Fruit fly (Drosophila melanogaster) whole organism, wandering third instar larva: ENCODE results near the gene CG6310.

Experiments
- Abd-B ChIP-seq: fragments of >200 bp; optimal IDR thresholded peaks from 2 replicates; lab custom pipeline; 2017; ENCODE audit warnings: missing biosample characterization, missing genetic modification characterization
- CG32264 ChIP-seq: fragments of 200-800 bp; sonication (Bioruptor generic); optimal IDR thresholded peaks from 2 replicates; lab custom pipeline; 2016; ENCODE audit warnings: missing biosample characterization, missing genetic modification characterization
- CG9705 ChIP-seq: fragments of 200-800 bp; sonication (Bioruptor generic); optimal IDR thresholded peaks from 2 replicates; lab custom pipeline; 2018; ENCODE audit warnings: missing biosample characterization, mild to moderate bottlenecking, missing genetic modification characterization
- CrebA ChIP-seq: fragments of 200-800 bp; sonication (Bioruptor generic); optimal IDR thresholded peaks from 2 replicates; lab custom pipeline; 2016; ENCODE audit warnings: missing biosample characterization, mild to moderate bottlenecking, missing genetic modification characterization, borderline replicate concordance
- Dfd ChIP-seq: fragments of >200 bp; optimal IDR thresholded peaks from 2 replicates; lab custom pipeline; 2017; ENCODE audit warnings: missing biosample characterization, missing genetic modification characterization
- Dif ChIP-seq: fragments of 200-275, 200-300 bp; sonication (Bioruptor generic); optimal IDR thresholded peaks from 2 replicates; lab custom pipeline; 2018; ENCODE audit warnings: missing biosample characterization, missing genetic modification characterization; ENCODE audit not compliant: partially characterized antibody
- GATAd ChIP-seq: sonication (Bioruptor generic); optimal IDR thresholded peaks from 2 replicates; lab custom pipeline; 2016; ENCODE audit warnings: missing biosample characterization, missing genetic modification characterization
- HLH106 ChIP-seq: fragments of 200-800 bp; optimal IDR thresholded peaks from 3 replicates; lab custom pipeline; 2019; ENCODE audit warnings: missing biosample characterization, mild to moderate bottlenecking, missing genetic modification characterization, moderate library complexity
- Hnf4 ChIP-seq: fragments of 200-800 bp; sonication (Bioruptor generic); optimal IDR thresholded peaks from 2 replicates; lab custom pipeline; 2016; ENCODE audit warnings: missing biosample characterization, mild to moderate bottlenecking, missing genetic modification characterization
- Hr78 ChIP-seq: fragments of >200 bp; optimal IDR thresholded peaks from 2 replicates; lab custom pipeline; 2017; ENCODE audit warnings: missing biosample characterization, missing genetic modification characterization
- Hr83 ChIP-seq: fragments of 200-300 bp; sonication (Bioruptor generic); optimal IDR thresholded peaks from 2 replicates; lab custom pipeline; 2016; ENCODE audit warnings: missing biosample characterization, mild to moderate bottlenecking, missing genetic modification characterization, moderate library complexity; ENCODE audit not compliant: poor library complexity, severe bottlenecking
- Jra ChIP-seq: sonication (Bioruptor generic); optimal IDR thresholded peaks from 2 replicates; lab custom pipeline; 2016; ENCODE audit warnings: missing biosample characterization, missing genetic modification characterization
- Mio ChIP-seq: sonication (Bioruptor generic); optimal IDR thresholded peaks from 2 replicates; lab custom pipeline; 2016; ENCODE audit warnings: missing biosample characterization, missing genetic modification characterization
- Myc ChIP-seq: fragments of >200 bp; optimal IDR thresholded peaks from 2 replicates; lab custom pipeline; 2017
- OdsH ChIP-seq: fragments of 200-800 bp; sonication (Bioruptor generic); optimal IDR thresholded peaks from 2 replicates; lab custom pipeline; 2016; ENCODE audit warnings: missing biosample characterization, mild to moderate bottlenecking, missing genetic modification characterization
- Rel ChIP-seq, 2 experiments: fragments of 200-800 bp; sonication (Bioruptor generic) in 1 of 2; optimal IDR thresholded peaks; 2 replicates in 1 of 2; 3 replicates in 1 of 2; lab custom pipeline; 2016 to 2019; ENCODE audit warnings: mild to moderate bottlenecking in 2 of 2, missing biosample characterization in 2 of 2, missing genetic modification characterization in 2 of 2, moderate library complexity in 1 of 2
- Sp1 ChIP-seq: fragments of 200-800 bp; sonication (Bioruptor generic); optimal IDR thresholded peaks from 3 replicates; lab custom pipeline; 2019; ENCODE audit warnings: missing biosample characterization, mild to moderate bottlenecking, missing genetic modification characterization, moderate library complexity
- Vsx2 ChIP-seq: fragments of 200-300, 225-300 bp; sonication (Bioruptor generic); optimal IDR thresholded peaks from 2 replicates; lab custom pipeline; 2018; ENCODE audit warnings: missing biosample characterization, missing genetic modification characterization; ENCODE audit not compliant: partially characterized antibody
- br ChIP-seq: fragments of 200-800 bp; sonication (Bioruptor generic); optimal IDR thresholded peaks from 2 replicates; lab custom pipeline; 2016; ENCODE audit warnings: missing biosample characterization, missing genetic modification characterization
- brk ChIP-seq: fragments of 200-800 bp; sonication (Bioruptor generic); optimal IDR thresholded peaks from 2 replicates; lab custom pipeline; 2016; ENCODE audit warnings: missing biosample characterization, mild to moderate bottlenecking, missing genetic modification characterization
- dl ChIP-seq, 2 experiments: fragments of 175-275, 200-275 bp in 1 of 2; fragments of 200-275 bp in 1 of 2; sonication (Bioruptor generic); optimal IDR thresholded peaks; lab custom pipeline; 2018; ENCODE audit warnings: mild to moderate bottlenecking in 2 of 2, missing biosample characterization in 2 of 2, missing genetic modification characterization in 2 of 2, moderate library complexity in 2 of 2; ENCODE audit not compliant: partially characterized antibody in 2 of 2, insufficient read depth in 1 of 2
- dsf ChIP-seq: sonication (Bioruptor generic); optimal IDR thresholded peaks from 2 replicates; lab custom pipeline; 2016; ENCODE audit warnings: missing biosample characterization, missing genetic modification characterization, borderline replicate concordance
- ey ChIP-seq: fragments of 200-800 bp; sonication (Bioruptor generic); optimal IDR thresholded peaks from 2 replicates; lab custom pipeline; 2016; ENCODE audit warnings: missing biosample characterization, missing genetic modification characterization
- foxo ChIP-seq, 2 experiments: fragments of 200-800 bp; sonication (Bioruptor generic); optimal IDR thresholded peaks; 2 replicates in 1 of 2; 3 replicates in 1 of 2; lab custom pipeline; 2016 to 2017; ENCODE audit warnings: missing biosample characterization in 2 of 2, missing genetic modification characterization in 2 of 2
- fru ChIP-seq: fragments of 200-800 bp; sonication (Bioruptor generic); optimal IDR thresholded peaks from 3 replicates; lab custom pipeline; 2016; ENCODE audit warnings: missing biosample characterization, mild to moderate bottlenecking, missing genetic modification characterization
- h ChIP-seq: fragments of 200-800 bp; sonication (Bioruptor generic); optimal IDR thresholded peaks from 3 replicates; lab custom pipeline; 2016; ENCODE audit warnings: missing biosample characterization, mild to moderate bottlenecking, missing genetic modification characterization
- jim ChIP-seq: fragments of 175-275, 200-325 bp; sonication (Bioruptor generic); optimal IDR thresholded peaks from 2 replicates; lab custom pipeline; 2016; ENCODE audit warnings: missing biosample characterization, mild to moderate bottlenecking, missing genetic modification characterization
- pan ChIP-seq: fragments of >200 bp; optimal IDR thresholded peaks from 2 replicates; lab custom pipeline; 2017
- psq ChIP-seq: fragments of 200-800 bp; sonication (Bioruptor generic); optimal IDR thresholded peaks from 3 replicates; lab custom pipeline; 2017; ENCODE audit warnings: missing biosample characterization, mild to moderate bottlenecking, missing genetic modification characterization, moderate library complexity
- rgr ChIP-seq: fragments of 200-800 bp; sonication (Bioruptor generic); optimal IDR thresholded peaks from 3 replicates; lab custom pipeline; 2016; ENCODE audit warnings: missing biosample characterization, mild to moderate bottlenecking, missing genetic modification characterization
- sage ChIP-seq: fragments of 200-800 bp; sonication (Bioruptor generic); optimal IDR thresholded peaks from 2 replicates; lab custom pipeline; 2016; ENCODE audit warnings: missing biosample characterization, mild to moderate bottlenecking, missing genetic modification characterization
- sv ChIP-seq: fragments of 200-800 bp; sonication (Bioruptor generic); optimal IDR thresholded peaks from 3 replicates; lab custom pipeline; 2016; ENCODE audit warnings: missing biosample characterization, missing genetic modification characterization
- tai ChIP-seq: sonication (Bioruptor generic); optimal IDR thresholded peaks from 2 replicates; lab custom pipeline; 2016; ENCODE audit warnings: missing biosample characterization, missing genetic modification characterization
- usp ChIP-seq: fragments of >200 bp; optimal IDR thresholded peaks from 2 replicates; lab custom pipeline; 2017; ENCODE audit warnings: missing biosample characterization, missing genetic modification characterization
- woc ChIP-seq: sonication (Bioruptor generic); optimal IDR thresholded peaks from 2 replicates; lab custom pipeline; 2016; ENCODE audit warnings: missing biosample characterization, mild to moderate bottlenecking, missing genetic modification characterization

The CG6310 gene

dm6 chr3L:11084557-11085231, 15.0 kb upstream of the CG6310 start:
- peak; percentile 70 for TF ChIP-seq psq (GFP tag; lab: Kevin White, UChicago)
- TF ChIP-seq sv (GFP tag; lab: Kevin White, UChicago): peak; percentile 95
- TF ChIP-seq CG32264 (GFP tag; lab: Kevin White, UChicago): peak; percentile 56
- TF ChIP-seq h: no peak
- peak; percentile 87 for TF ChIP-seq OdsH
- TF ChIP-seq ey (GFP tag; lab: Kevin White, UChicago): peak; percentile 89
- no peak for TF ChIP-seq Hr83 (GFP tag; lab: Kevin White, UChicago)
- peak; percentile 88 for TF ChIP-seq rgr (GFP tag; lab: Kevin White, UChicago)
- TF ChIP-seq woc (GFP tag; lab: Kevin White, UChicago): peak; percentile 49
- no peak for TF ChIP-seq dl (GFP tag; optimal IDR thresholded peaks at IDR 0.05; lab: Kevin White, UChicago; ENCODE audit: insufficient read depth in 1 of 2, partially characterized antibody in 2 of 2)
- no peak for TF ChIP-seq brk (GFP tag; lab: Kevin White, UChicago)
- TF ChIP-seq GATAd (GFP tag; lab: Kevin White, UChicago): no peak
- peak; percentile 51 for TF ChIP-seq sage (GFP tag; lab: Kevin White, UChicago)
- peak; percentile 74 for TF ChIP-seq br (GFP tag; lab: Kevin White, UChicago)

- TF ChIP-seq fru (GFP tag; lab: Kevin White, UChicago): no peak
- peak; percentile 87 for TF ChIP-seq rgr (GFP tag; lab: Kevin White, UChicago)
- TF ChIP-seq psq (GFP tag; lab: Kevin White, UChicago): peak; percentile 60
- TF ChIP-seq Sp1 (GFP tag; lab: Kevin White, UChicago): no peak
These were observed 13.9 kb upstream of the CG6310 start for dm6 chr3L:11083605-11084004.

DNA sequence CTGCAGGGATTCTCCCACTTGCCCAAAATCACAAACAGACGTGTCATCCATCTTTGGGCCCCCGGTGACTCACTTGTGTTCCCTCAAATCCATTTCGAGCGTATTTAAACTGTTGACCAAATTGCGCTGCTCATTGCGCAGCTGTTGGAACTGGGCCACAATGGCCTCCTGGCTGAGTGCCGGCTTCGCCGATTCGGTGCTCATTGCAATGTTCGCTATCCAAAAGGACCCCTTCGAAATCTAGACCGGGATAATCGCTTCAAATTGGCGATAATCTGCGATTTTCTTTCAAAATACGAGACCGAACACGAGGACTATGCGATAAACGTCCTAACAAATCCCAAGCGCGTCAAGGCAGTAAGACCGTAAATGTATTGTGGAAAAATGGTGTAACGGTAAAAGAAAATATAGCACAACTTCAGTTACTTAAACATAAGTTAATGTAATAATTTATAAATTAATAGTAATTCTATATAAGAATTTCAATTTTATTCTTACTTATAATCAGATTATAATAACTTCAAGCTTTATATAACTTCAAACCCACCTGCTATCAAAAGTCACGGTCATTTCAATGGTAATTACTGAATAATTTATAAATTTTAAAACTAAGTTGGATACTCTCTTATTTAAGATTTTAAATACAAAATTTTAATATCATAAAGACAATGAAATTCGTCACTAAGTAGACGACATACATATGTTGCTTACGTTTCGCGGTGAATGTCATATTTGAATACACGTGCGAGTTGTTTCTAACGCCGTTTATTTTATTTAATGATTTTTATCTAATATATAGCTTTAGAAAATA, 4.6 kb upstream of the CG6310 start, which contains the start of the genes Pfdn2 and Noc1:
Pfdn2 (minus strand) TSS at position 346 of the 811 bp plus-strand sequence.
Noc1 (plus strand) TSS at position 727 of the 811 bp plus-strand sequence.
- TF ChIP-seq psq (GFP tag; lab: Kevin White, UChicago) (peak; percentile 54), Myc (lab: Kevin White, UChicago) (peak; percentile 55), sv (GFP tag; lab: Kevin White, UChicago) (peak; percentile 24), dsf (GFP tag; lab: Kevin White, UChicago) (peak; percentile 51), Hr78 (GFP tag; lab: Kevin White, UChicago) (no peak)

DNA sequence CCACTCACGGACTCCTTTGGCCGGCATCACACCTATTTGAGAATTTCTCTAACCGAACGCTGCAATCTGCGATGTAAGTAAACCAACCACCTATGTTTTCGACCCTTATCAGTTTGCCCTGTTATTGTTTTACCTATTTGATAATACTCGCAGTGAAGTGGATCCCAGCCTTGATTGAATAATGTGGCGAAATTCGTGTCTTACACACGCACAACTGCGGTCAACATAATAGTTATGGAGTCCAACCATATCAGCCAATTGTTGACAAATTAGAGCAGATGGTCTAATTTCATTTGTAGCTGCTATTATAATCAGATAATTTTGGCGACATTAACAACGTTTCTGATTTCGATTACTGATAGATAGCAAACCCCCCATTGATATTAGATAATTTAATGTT, 1.4 kb upstream of the CG6310 start:
- TF ChIP-seq Vsx2 (GFP tag; lab: Kevin White, UChicago): no peak
- TF ChIP-seq CrebA (GFP tag; lab: Kevin White, UChicago): no peak
- TF ChIP-seq Abd-B (GFP tag; lab: Kevin White, UChicago): no peak
- TF ChIP-seq CG9705 (GFP tag; lab: Kevin White, UChicago): no peak
- no peak for TF ChIP-seq h
- no peak for TF ChIP-seq foxo (GFP tag; optimal IDR thresholded peaks at IDR 0.05; lab: Kevin White, UChicago)
- TF ChIP-seq Dfd (GFP tag; lab: Kevin White, UChicago): no peak

- no peak for TF ChIP-seq h
- TF ChIP-seq sv (GFP tag; lab: Kevin White, UChicago): no peak
- TF ChIP-seq foxo (GFP tag; optimal IDR thresholded peaks at IDR 0.05; lab: Kevin White, UChicago): peak in 1 of 2 experiments; percentile 43
- TF ChIP-seq usp (GFP tag; lab: Kevin White, UChicago): no peak
- TF ChIP-seq Sp1 (GFP tag; lab: Kevin White, UChicago): peak; percentile 31
- TF ChIP-seq pan: no peak
- TF ChIP-seq Mio (GFP tag; lab: Kevin White, UChicago): no peak
- TF ChIP-seq Hr83 (GFP tag; lab: Kevin White, UChicago): peak; percentile 77
- TF ChIP-seq tai (GFP tag; lab: Kevin White, UChicago): no peak
- TF ChIP-seq jim (GFP tag; lab: Kevin White, UChicago): peak; percentile 11
- no peak for TF ChIP-seq dsf (GFP tag; lab: Kevin White, UChicago)
- no peak for TF ChIP-seq Hr78 (GFP tag; lab: Kevin White, UChicago)
- peak; percentile 14 for TF ChIP-seq OdsH
- no peak for TF ChIP-seq Rel (GFP tag; optimal IDR thresholded peaks at IDR 0.05; lab: Kevin White, UChicago)
- peak; percentile 24 for TF ChIP-seq Rel (tag; optimal IDR thresholded peaks at IDR 0.05; lab: Kevin White, UChicago)
- no peak for TF ChIP-seq brk (GFP tag; lab: Kevin White, UChicago)
- peak; percentile 49 for TF ChIP-seq Hnf4 (GFP tag; lab: Kevin White, UChicago)
- TF ChIP-seq Abd-B (GFP tag; lab: Kevin White, UChicago): no peak
- TF ChIP-seq psq (GFP tag; lab: Kevin White, UChicago): no peak
- no peak for TF ChIP-seq CG32264 (GFP tag; lab: Kevin White, UChicago)
- no peak for TF ChIP-seq HLH106 (tag; lab: Kevin White, UChicago)
- TF ChIP-seq Dfd (GFP tag; lab: Kevin White, UChicago): no peak
- no peak for TF ChIP-seq Jra (GFP tag; lab: Kevin White, UChicago)
- peak; percentile 56 for TF ChIP-seq rgr (GFP tag; lab: Kevin White, UChicago)
- TF ChIP-seq Dif (GFP tag; lab: Kevin White, UChicago): peak; percentile 47
- no peak for TF ChIP-seq fru (GFP tag; lab: Kevin White, UChicago)
These were observed 749 bp upstream of the CG6310 start, which contains the start of gene Mocs1 for dm6 chr3L:11070372-11070854. Gene Mocs1 (plus strand): TSS chr3L:11070526.
